Fruit fly (Drosophila melanogaster): ENCODE results near the gene CG45154.
A peak's percentile ranks its signal among the peaks of the same experiment; 100 is the strongest.

CG45154 gene

DNA sequence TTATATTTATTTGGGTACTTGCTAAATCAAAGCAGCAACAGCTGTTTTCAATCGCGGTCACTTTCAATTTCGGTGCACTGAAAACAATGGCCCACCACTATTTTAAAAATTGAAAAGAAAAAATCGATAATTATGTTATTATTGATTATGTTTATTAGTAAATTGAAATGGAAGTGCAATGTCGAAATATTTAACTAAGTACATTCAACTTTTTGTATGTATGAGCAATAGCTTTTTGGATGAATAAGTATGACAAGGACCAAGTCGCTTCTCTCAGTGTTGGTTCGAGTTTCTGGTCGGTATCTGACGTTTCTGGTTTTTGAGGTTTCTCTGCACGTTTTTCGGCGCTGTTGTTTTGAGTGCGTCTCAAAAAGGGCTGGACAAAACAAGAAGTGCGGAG is 22.7 kb downstream of the CG45154 start (continued):
- peak; percentile 66 for TF ChIP-seq CG9817 (tag; optimal IDR thresholded peaks at IDR 0.05)
- TF ChIP-seq Nf-YC (tag; optimal IDR thresholded peaks at IDR 0.05), result no peak
- TF ChIP-seq CG4820 (GFP tag; optimal IDR thresholded peaks at IDR 0.05), result peak; percentile 50
- peak; percentile 14 for TF ChIP-seq CG6654 (GFP tag; optimal IDR thresholded peaks at IDR 0.05)
- peak; percentile 56 for TF ChIP-seq bab2 (GFP tag; optimal IDR thresholded peaks at IDR 0.05)
- TF ChIP-seq maf-S (GFP tag; optimal IDR thresholded peaks at IDR 0.05), result peak; percentile 11
- TF ChIP-seq CG6683 (GFP tag; optimal IDR thresholded peaks at IDR 0.05), result no peak
- peak; percentile 74 for TF ChIP-seq CG13424 (tag; optimal IDR thresholded peaks at IDR 0.05)
- peak; percentile 34; the same call in 1 of the 3 replicates for TF ChIP-seq otp (GFP tag; IDR thresholded peaks at IDR 0.05)
- TF ChIP-seq CG8089 (GFP tag; optimal IDR thresholded peaks at IDR 0.05), result peak; percentile 32
- TF ChIP-seq ranshi (GFP tag; IDR thresholded peaks at IDR 0.05), result peak; percentile 65; the same call in 1 of the 2 replicates
- TF ChIP-seq fru (optimal IDR thresholded peaks at IDR 0.05), result no peak
- TF ChIP-seq CG6175 (GFP tag; IDR thresholded peaks at IDR 0.05), result 0 out of 3 replicates have a peak, but pooled peaks have one; percentile 18
- TF ChIP-seq Nf-YA (GFP tag; IDR thresholded peaks at IDR 0.05), result 0 out of 2 replicates have a peak, but pooled peaks have one; percentile 35
- TF ChIP-seq CG11696 (GFP tag; IDR thresholded peaks at IDR 0.05), result 0 out of 2 replicates have a peak, but pooled peaks have one; percentile 27
- TF ChIP-seq ssp (GFP tag; IDR thresholded peaks at IDR 0.05), result peak; percentile 40; the same call in 1 of the 2 replicates
- TF ChIP-seq pum (GFP tag; optimal IDR thresholded peaks at IDR 0.05), result peak; percentile 31
- peak; percentile 41 for TF ChIP-seq CG3407 (GFP tag; optimal IDR thresholded peaks at IDR 0.05)
- no peak for TF ChIP-seq Usf (GFP tag; optimal IDR thresholded peaks at IDR 0.05)
- TF ChIP-seq toy (GFP tag; IDR thresholded peaks at IDR 0.05), result no peak
- TF ChIP-seq CG10147 (GFP tag; optimal IDR thresholded peaks at IDR 0.05), result peak; percentile 64
- no peak; the same call in 1 of the 2 replicates for TF ChIP-seq vvl (GFP tag; IDR thresholded peaks at IDR 0.05)
- TF ChIP-seq lilli (GFP tag; optimal IDR thresholded peaks at IDR 0.05), result peak; percentile 76
- TF ChIP-seq CG1647 (GFP tag; optimal IDR thresholded peaks at IDR 0.05), result peak; percentile 28
- no peak for TF ChIP-seq Dip2 (GFP tag; IDR thresholded peaks at IDR 0.05)
- TF ChIP-seq CG6272 (GFP tag; IDR thresholded peaks at IDR 0.05), result peak; percentile 51; the same call in 1 of the 2 replicates
- TF ChIP-seq CG15696 (tag; optimal IDR thresholded peaks at IDR 0.05), result peak; percentile 44
- peak; percentile 62 for TF ChIP-seq CG10267 (tag; optimal IDR thresholded peaks at IDR 0.05)
- TF ChIP-seq CG16779 (GFP tag; IDR thresholded peaks at IDR 0.05), result no peak
- TF ChIP-seq PHDP (tag; optimal IDR thresholded peaks at IDR 0.05), result peak; percentile 81
- TF ChIP-seq Oli (tag; optimal IDR thresholded peaks at IDR 0.05), result peak; percentile 80
- TF ChIP-seq CG8765 (GFP tag; IDR thresholded peaks at IDR 0.05), result no peak
- peak; percentile 58 for TF ChIP-seq oc (tag; optimal IDR thresholded peaks at IDR 0.05)
- TF ChIP-seq ara (GFP tag; IDR thresholded peaks at IDR 0.05), result peak; percentile 68
- peak; percentile 61 for TF ChIP-seq CG4424 (GFP tag; optimal IDR thresholded peaks at IDR 0.05)
- peak; percentile 35 for TF ChIP-seq Vsx1 (GFP tag; optimal IDR thresholded peaks at IDR 0.05)
- TF ChIP-seq CG6254 (GFP tag; optimal IDR thresholded peaks at IDR 0.05), result peak; percentile 35
- no peak for TF ChIP-seq nerfin-1 (tag; optimal IDR thresholded peaks at IDR 0.05)
- TF ChIP-seq CG13123 (GFP tag; optimal IDR thresholded peaks at IDR 0.05), result peak; percentile 30
- TF ChIP-seq CG9797 (GFP tag; optimal IDR thresholded peaks at IDR 0.05), result no peak
- TF ChIP-seq kah (GFP tag; optimal IDR thresholded peaks at IDR 0.05), result peak; percentile 7
- peak; percentile 87 for TF ChIP-seq CG31441 (GFP tag; IDR thresholded peaks at IDR 0.05)
- TF ChIP-seq Hr51 (GFP tag; optimal IDR thresholded peaks at IDR 0.05), result peak; percentile 55 to 82
- TF ChIP-seq CG10979 (tag; optimal IDR thresholded peaks at IDR 0.05), result peak; percentile 74
- TF ChIP-seq Tbp (GFP tag; optimal IDR thresholded peaks at IDR 0.05), result no peak
- TF ChIP-seq CG7372 (GFP tag; IDR thresholded peaks at IDR 0.05), result peak; percentile 48; the same call in 1 of the 2 replicates
- TF ChIP-seq dm (GFP tag; optimal IDR thresholded peaks at IDR 0.05), result no peak
- TF ChIP-seq HLH3B (GFP tag; IDR thresholded peaks at IDR 0.05), result no peak; the same call in 1 of the 2 replicates
- TF ChIP-seq CG11560 (tag; IDR thresholded peaks at IDR 0.05), result no peak
- TF ChIP-seq Antp (GFP tag; optimal IDR thresholded peaks at IDR 0.05), result peak; percentile 32
- TF ChIP-seq tio (GFP tag; optimal IDR thresholded peaks at IDR 0.05), result peak; percentile 75

All from whole organism, embryonic.